Fruit fly (Drosophila melanogaster) Kc167 (cell line): Measurements from ENCODE around the gene CG44836.

Experiments
- Myc ChIP-seq: fragments of >200 bp; optimal IDR thresholded peaks from 2 replicates; lab custom pipeline; 2017; ENCODE audit warnings: missing external identifiers
- Sin3A ChIP-seq: fragments of >200 bp; optimal IDR thresholded peaks from 2 replicates; lab custom pipeline; 2018; ENCODE audit warnings: missing external identifiers
- h ChIP-seq: fragments of >200 bp; optimal IDR thresholded peaks from 3 replicates; lab custom pipeline; 2018; ENCODE audit warnings: missing external identifiers
- psq ChIP-seq: fragments of >200 bp; optimal IDR thresholded peaks from 2 replicates; lab custom pipeline; 2017; ENCODE audit warnings: missing external identifiers
- ttk ChIP-seq: sonication (Bioruptor generic); optimal IDR thresholded peaks from 2 replicates; lab custom pipeline; 2017; ENCODE audit warnings: missing external identifiers

DNA sequence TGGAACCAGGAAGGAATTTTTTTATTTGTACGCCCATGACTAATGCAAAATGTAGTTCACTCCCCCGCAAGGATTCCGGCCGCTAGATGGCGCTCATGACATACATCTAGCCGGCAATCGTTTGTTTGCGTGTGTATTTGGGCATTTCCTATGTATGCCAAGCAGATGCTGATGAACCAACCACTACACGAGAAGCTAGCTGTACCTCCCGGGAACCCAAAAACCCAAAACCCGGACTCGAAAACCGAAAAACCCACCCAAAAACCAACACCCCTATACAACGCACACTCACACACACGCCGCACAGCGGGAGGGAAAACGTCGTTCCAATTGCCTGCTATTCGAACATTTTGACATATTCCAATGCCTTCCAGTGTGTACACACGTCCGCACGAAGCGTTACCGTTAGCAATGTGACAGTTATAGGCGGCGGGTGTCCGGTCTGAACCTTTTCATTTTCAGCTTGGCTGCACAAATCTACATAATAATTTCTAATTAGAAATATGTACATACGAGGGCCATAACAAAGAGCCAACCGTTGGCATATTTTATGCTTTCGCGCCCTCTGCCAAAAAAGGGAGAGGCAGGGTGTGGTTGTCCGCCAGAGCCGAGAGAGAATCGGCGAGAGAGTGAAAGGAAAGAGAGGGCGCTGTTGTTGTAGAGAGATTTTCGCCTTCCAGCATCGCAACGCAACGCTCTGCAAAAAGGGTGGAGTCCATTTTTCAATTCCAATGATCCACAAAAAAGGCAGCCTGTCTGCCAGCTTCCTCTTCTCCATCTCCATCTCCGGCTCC lies 7.9 kb upstream of the CG44836 start:
- TF ChIP-seq Sin3A (lab: Kevin White, UChicago) (no peak), h (lab: Kevin White, UChicago) (no peak), psq (lab: Kevin White, UChicago) (no peak), ttk (no peak), Myc (lab: Kevin White, UChicago) (no peak)
